Fruit fly (Drosophila melanogaster) whole organism, prepupa: Measurements from ENCODE around the gene nocte.

Source experiments
- CG10631 ChIP-seq: fragments of 200-800 bp; sonication (Bioruptor generic); optimal IDR thresholded peaks from 2 replicates; lab custom pipeline; 2016; ENCODE audit warnings: missing biosample characterization, missing genetic modification characterization
- CG15336 ChIP-seq: fragments of 200-800 bp; sonication (Bioruptor generic); IDR thresholded peaks from 2 replicates; pipeline ENCODE4 v1.3.6; 2022; ENCODE audit warnings: missing biosample characterization, missing genetic modification characterization
- CG34406 ChIP-seq: fragments of 200-800 bp; sonication (Bioruptor generic); optimal IDR thresholded peaks from 3 replicates; lab custom pipeline; 2016; ENCODE audit warnings: missing biosample characterization, missing genetic modification characterization
- CG3919 ChIP-seq: fragments of 200-800 bp; sonication (Bioruptor generic); optimal IDR thresholded peaks from 3 replicates; lab custom pipeline; 2016; ENCODE audit warnings: missing biosample characterization, missing genetic modification characterization
- CG6792 ChIP-seq: fragments of 200-800 bp; sonication (Bioruptor generic); optimal IDR thresholded peaks from 3 replicates; lab custom pipeline; 2016; ENCODE audit warnings: missing biosample characterization, missing genetic modification characterization
- CG6854 ChIP-seq: fragments of 200-800 bp; sonication (Bioruptor generic); optimal IDR thresholded peaks from 2 replicates; lab custom pipeline; 2017; ENCODE audit warnings: missing biosample characterization, mild to moderate bottlenecking, missing genetic modification characterization
- CG7368 ChIP-seq: fragments of 200-800 bp; sonication (Bioruptor generic); optimal IDR thresholded peaks from 3 replicates; lab custom pipeline; 2016; ENCODE audit warnings: missing biosample characterization, missing genetic modification characterization
- CG8319 ChIP-seq: fragments of 200-800 bp; sonication (Bioruptor generic); optimal IDR thresholded peaks from 3 replicates; lab custom pipeline; 2016; ENCODE audit warnings: missing biosample characterization, missing genetic modification characterization
- Eip93F ChIP-seq: fragments of 200-800 bp; sonication (Bioruptor generic); optimal IDR thresholded peaks from 2 replicates; lab custom pipeline; 2016; ENCODE audit warnings: missing biosample characterization, mild to moderate bottlenecking, missing genetic modification characterization
- Hr39 ChIP-seq: fragments of 200-800 bp; sonication (Bioruptor generic); optimal IDR thresholded peaks from 2 replicates; lab custom pipeline; 2016; ENCODE audit warnings: missing biosample characterization, missing genetic modification characterization
- Sox14 ChIP-seq: fragments of 200-800 bp; sonication (Bioruptor generic); optimal IDR thresholded peaks from 3 replicates; lab custom pipeline; 2016; ENCODE audit warnings: missing biosample characterization, missing genetic modification characterization
- fd85E ChIP-seq: fragments of 200-800 bp; sonication (Bioruptor generic); optimal IDR thresholded peaks from 3 replicates; lab custom pipeline; 2016; ENCODE audit warnings: missing biosample characterization, missing genetic modification characterization
- spab ChIP-seq: fragments of 200-800 bp; sonication (Bioruptor generic); optimal IDR thresholded peaks from 2 replicates; lab custom pipeline; 2017; ENCODE audit warnings: missing biosample characterization, mild to moderate bottlenecking, missing genetic modification characterization, missing genetic modification reagents
- topi ChIP-seq: fragments of 200-800 bp; sonication (Bioruptor generic); optimal IDR thresholded peaks from 3 replicates; lab custom pipeline; 2016; ENCODE audit warnings: missing biosample characterization, missing genetic modification characterization

DNA sequence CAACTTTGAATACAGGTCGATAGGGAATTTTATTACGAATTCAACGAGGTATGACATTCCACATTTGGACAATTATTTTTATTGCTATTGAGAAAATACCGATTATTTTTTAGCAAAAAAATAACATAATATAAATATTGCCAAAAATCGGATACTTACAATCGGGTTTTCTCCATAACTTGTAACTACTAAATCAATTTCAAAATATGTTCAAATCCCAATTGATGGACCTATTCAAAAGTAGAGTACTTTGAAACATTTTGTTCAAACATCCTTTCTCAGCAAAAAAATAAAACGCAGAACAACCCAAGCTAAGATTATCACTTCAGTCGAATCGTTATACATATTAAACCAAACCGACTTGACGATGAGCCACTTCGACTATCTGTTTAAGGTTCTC lies 57.3 kb downstream of the nocte start, which contains the start of gene RabX2:
- TF ChIP-seq CG7368 (GFP tag; lab: Kevin White, UChicago) = no peak
- no peak for TF ChIP-seq spab
- no peak for TF ChIP-seq Eip93F (GFP tag; lab: Kevin White, UChicago)
- no peak for TF ChIP-seq Hr39
- TF ChIP-seq CG3919 (GFP tag; lab: Kevin White, UChicago) = no peak
- no peak for TF ChIP-seq CG6854 (GFP tag; lab: Kevin White, UChicago)
- TF ChIP-seq CG10631 (GFP tag; lab: Kevin White, UChicago) = no peak
- TF ChIP-seq CG8319 (GFP tag; lab: Kevin White, UChicago) = no peak
- TF ChIP-seq CG15336 (GFP tag; lab: Robert Waterston, UW) = no peak
- no peak for TF ChIP-seq CG6792 (GFP tag; lab: Kevin White, UChicago)
- no peak for TF ChIP-seq Sox14 (GFP tag; lab: Kevin White, UChicago)
- TF ChIP-seq fd85E (GFP tag; lab: Kevin White, UChicago) = no peak
- TF ChIP-seq topi (GFP tag; lab: Kevin White, UChicago) = no peak
- no peak for TF ChIP-seq CG34406 (GFP tag; lab: Kevin White, UChicago)
